Worm (Caenorhabditis elegans) whole organism, young adult: Measurements from ENCODE around the gene F48B9.3.

Source experiments
- B0261.1 ChIP-seq: sonication (generic microtip); optimal IDR thresholded peaks from 2 replicates; lab custom pipeline; 2016; ENCODE audit warnings: mild to moderate bottlenecking, missing genetic modification characterization, moderate library complexity, missing compliant biosample characterization
- C17E4.6 ChIP-seq: fragments of 200-800 bp; sonication (Bioruptor generic); IDR thresholded peaks from 2 replicates; pipeline ENCODE4 v1.3.6; 2022; ENCODE audit warnings: missing genetic modification reagents, missing genetic modification characterization, missing compliant biosample characterization
- F10E7.11 ChIP-seq: sonication (generic microtip); optimal IDR thresholded peaks from 2 replicates; lab custom pipeline; 2017; ENCODE audit warnings: mild to moderate bottlenecking, missing genetic modification characterization, moderate library complexity, missing compliant biosample characterization
- F37B4.10 ChIP-seq: fragments of 200-800 bp; sonication (Bioruptor generic); IDR thresholded peaks from 2 replicates; pipeline ENCODE4 v1.3.6; 2022; ENCODE audit warnings: missing genetic modification characterization, missing compliant biosample characterization
- F52B5.7 ChIP-seq: sonication (generic microtip); optimal IDR thresholded peaks from 2 replicates; lab custom pipeline; 2016; ENCODE audit warnings: mild to moderate bottlenecking, missing genetic modification characterization, missing compliant biosample characterization
- F55B11.4 ChIP-seq: sonication (generic microtip); optimal IDR thresholded peaks from 2 replicates; lab custom pipeline; 2016; ENCODE audit warnings: missing compliant biosample characterization, missing genetic modification characterization, borderline replicate concordance; ENCODE audit not compliant: insufficient read depth
- F57A8.1 ChIP-seq: fragments of 200-800 bp; sonication (Bioruptor generic); optimal IDR thresholded peaks from 2 replicates; lab custom pipeline; 2018; ENCODE audit warnings: mild to moderate bottlenecking, missing genetic modification characterization, moderate library complexity, missing compliant biosample characterization
- F57C9.4 ChIP-seq: sonication (generic microtip); optimal IDR thresholded peaks from 2 replicates; lab custom pipeline; 2017; ENCODE audit warnings: mild to moderate bottlenecking, missing genetic modification characterization, missing compliant biosample characterization
- K11D2.4 ChIP-seq: fragments of 200-800 bp; sonication (Bioruptor generic); IDR thresholded peaks from 2 replicates; pipeline ENCODE4 v1.3.6; 2022; ENCODE audit warnings: missing genetic modification reagents, missing genetic modification characterization, missing compliant biosample characterization
- Y53F4B.3 ChIP-seq: fragments of 200-800 bp; sonication (Bioruptor generic); IDR thresholded peaks from 2 replicates; pipeline ENCODE4 v1.3.6; 2022; ENCODE audit warnings: missing genetic modification reagents, missing genetic modification characterization, missing compliant biosample characterization
- Y53G8AR.9 ChIP-seq: fragments of 200-800 bp; sonication (Bioruptor generic); conservative IDR thresholded peaks from 2 replicates; pipeline ENCODE4 v1.3.6; 2022; ENCODE audit warnings: missing genetic modification reagents, missing genetic modification characterization, missing compliant biosample characterization
- Y67H2A.10 ChIP-seq: fragments of 200-800 bp; sonication (Bioruptor generic); conservative IDR thresholded peaks from 2 replicates; pipeline ENCODE4 v1.3.6; 2022; ENCODE audit warnings: missing genetic modification reagents, missing genetic modification characterization, missing compliant biosample characterization
- Y95B8A.8 ChIP-seq: fragments of 200-800 bp; sonication (Bioruptor generic); IDR thresholded peaks from 2 replicates; pipeline ENCODE4 v1.3.6; 2022; ENCODE audit warnings: missing genetic modification reagents, missing genetic modification characterization, missing compliant biosample characterization
- ama-1 ChIP-seq, 3 experiments: fragments of 150-350 bp in 1 of 3; sonication (generic microtip) in 2 of 3; optimal IDR thresholded peaks; 2 replicates each; lab custom pipeline; 2014 to 2018; ENCODE audit warnings: missing biosample characterization in 2 of 3, missing genetic modification characterization in 2 of 3, missing genetic modification reagents in 2 of 3
- attf-5 ChIP-seq: fragments of 200-800 bp; sonication (Bioruptor generic); optimal IDR thresholded peaks from 2 replicates; lab custom pipeline; 2018; ENCODE audit warnings: mild to moderate bottlenecking, missing genetic modification characterization, missing compliant biosample characterization
- bed-2 ChIP-seq: fragments of 200-800 bp; sonication (Bioruptor generic); IDR thresholded peaks from 2 replicates; pipeline ENCODE4 v1.3.6; 2022; ENCODE audit warnings: missing genetic modification reagents, missing genetic modification characterization, missing compliant biosample characterization
- ccch-3 ChIP-seq: fragments of 200-800 bp; sonication (Bioruptor generic); optimal IDR thresholded peaks from 2 replicates; lab custom pipeline; 2018; ENCODE audit warnings: mild to moderate bottlenecking, missing genetic modification characterization, missing compliant biosample characterization
- chd-7 ChIP-seq: sonication (generic microtip); optimal IDR thresholded peaks from 2 replicates; lab custom pipeline; 2016; ENCODE audit warnings: mild to moderate bottlenecking, missing genetic modification characterization, moderate library complexity, missing compliant biosample characterization
- dox-1 ChIP-seq: fragments of 200-800 bp; sonication (Bioruptor generic); IDR thresholded peaks from 2 replicates; pipeline ENCODE4 v1.3.6; 2022; ENCODE audit warnings: missing genetic modification reagents, missing genetic modification characterization, missing compliant biosample characterization
- efl-1 ChIP-seq: fragments of 150-350 bp; optimal IDR thresholded peaks from 2 replicates; lab custom pipeline; 2014; ENCODE audit warnings: missing biosample characterization, missing genetic modification reagents, missing genetic modification characterization
- egl-18 ChIP-seq: fragments of 200-800 bp; sonication (Bioruptor generic); IDR thresholded peaks from 2 replicates; pipeline ENCODE4 v1.3.6; 2022; ENCODE audit warnings: missing genetic modification reagents, missing genetic modification characterization, missing compliant biosample characterization
- egl-44 ChIP-seq: fragments of 200-800 bp; sonication (Bioruptor generic); IDR thresholded peaks from 2 replicates; pipeline ENCODE4 v1.3.6; 2022; ENCODE audit warnings: missing genetic modification reagents, missing genetic modification characterization, missing compliant biosample characterization
- egrh-3 ChIP-seq: fragments of 200-800 bp; sonication (Bioruptor generic); IDR thresholded peaks from 2 replicates; pipeline ENCODE4 v1.3.6; 2022; ENCODE audit warnings: missing genetic modification reagents, missing genetic modification characterization, missing compliant biosample characterization
- ekl-4 ChIP-seq: fragments of 200-800 bp; sonication (Bioruptor generic); IDR thresholded peaks from 2 replicates; pipeline ENCODE4 v1.3.6; 2022; ENCODE audit warnings: missing genetic modification reagents, missing genetic modification characterization, missing compliant biosample characterization
- ets-4 ChIP-seq: fragments of 200-800 bp; sonication (Bioruptor generic); optimal IDR thresholded peaks from 2 replicates; lab custom pipeline; 2018; ENCODE audit warnings: mild to moderate bottlenecking, missing genetic modification characterization, missing compliant biosample characterization
- hlh-12 ChIP-seq: sonication (generic microtip); optimal IDR thresholded peaks from 2 replicates; lab custom pipeline; 2016; ENCODE audit warnings: missing genetic modification characterization, missing compliant biosample characterization
- hmg-1.2 ChIP-seq: fragments of 200-800 bp; sonication (Bioruptor generic); IDR thresholded peaks from 2 replicates; pipeline ENCODE4 v1.3.6; 2022; ENCODE audit warnings: missing genetic modification reagents, missing genetic modification characterization, missing compliant biosample characterization
- lir-1 ChIP-seq: fragments of 200-800 bp; sonication (Bioruptor generic); conservative IDR thresholded peaks from 2 replicates; pipeline ENCODE4 v1.3.6; 2022; ENCODE audit warnings: missing genetic modification reagents, missing genetic modification characterization, missing compliant biosample characterization
- madf-8 ChIP-seq: fragments of 200-800 bp; sonication (Bioruptor generic); conservative IDR thresholded peaks from 2 replicates; pipeline ENCODE4 v1.3.6; 2022; ENCODE audit warnings: missing genetic modification reagents, missing genetic modification characterization, missing compliant biosample characterization
- mes-4 ChIP-seq: sonication (generic microtip); optimal IDR thresholded peaks from 2 replicates; lab custom pipeline; 2016; ENCODE audit warnings: missing genotype, missing genetic modification characterization, missing compliant biosample characterization
- nhr-27 ChIP-seq: fragments of 200-800 bp; sonication (Bioruptor generic); optimal IDR thresholded peaks from 2 replicates; lab custom pipeline; 2018; ENCODE audit warnings: mild to moderate bottlenecking, missing genetic modification characterization, moderate library complexity, missing compliant biosample characterization
- nhr-80 ChIP-seq: sonication (generic microtip); optimal IDR thresholded peaks from 2 replicates; lab custom pipeline; 2016; ENCODE audit warnings: missing genetic modification characterization, missing compliant biosample characterization
- nhr-90 ChIP-seq: sonication (generic microtip); optimal IDR thresholded peaks from 2 replicates; lab custom pipeline; 2016; ENCODE audit warnings: missing genotype, mild to moderate bottlenecking, missing genetic modification characterization, missing compliant biosample characterization
- snpc-1.1 ChIP-seq: sonication (generic microtip); optimal IDR thresholded peaks from 2 replicates; lab custom pipeline; 2017; ENCODE audit warnings: missing genetic modification characterization, mild to moderate bottlenecking, missing compliant biosample characterization, antibody characterized with exemption, moderate library complexity, missing genotype, missing genetic modification reagents; ENCODE audit not compliant: insufficient read depth
- snpc-3.4 ChIP-seq: sonication (generic microtip); optimal IDR thresholded peaks from 2 replicates; lab custom pipeline; 2017; ENCODE audit warnings: missing genetic modification characterization, mild to moderate bottlenecking, missing compliant biosample characterization, antibody characterized with exemption, moderate library complexity, missing genotype, missing genetic modification reagents
- somi-1 ChIP-seq: fragments of 200-800 bp; sonication (Bioruptor generic); optimal IDR thresholded peaks from 2 replicates; lab custom pipeline; 2018; ENCODE audit warnings: mild to moderate bottlenecking, missing genetic modification characterization, missing compliant biosample characterization
- tbp1 ChIP-seq: fragments of 200-800 bp; sonication (Bioruptor generic); optimal IDR thresholded peaks from 2 replicates; lab custom pipeline; 2018; ENCODE audit warnings: mild to moderate bottlenecking, missing genetic modification characterization, missing compliant biosample characterization
- tlf-1 ChIP-seq: fragments of 200-800 bp; sonication (Bioruptor generic); optimal IDR thresholded peaks from 2 replicates; lab custom pipeline; 2018; ENCODE audit warnings: mild to moderate bottlenecking, missing genetic modification characterization, missing compliant biosample characterization
- unc-130 ChIP-seq: sonication (generic microtip); optimal IDR thresholded peaks from 2 replicates; lab custom pipeline; 2016; ENCODE audit warnings: missing genetic modification reagents, missing genetic modification characterization, missing compliant biosample characterization
- zfh-2 ChIP-seq: fragments of 200-800 bp; sonication (Bioruptor generic); conservative IDR thresholded peaks from 2 replicates; pipeline ENCODE4 v1.3.6; 2022; ENCODE audit warnings: missing genetic modification reagents, missing genetic modification characterization, missing compliant biosample characterization
- ztf-22 ChIP-seq: fragments of 200-800 bp; sonication (Bioruptor generic); optimal IDR thresholded peaks from 2 replicates; lab custom pipeline; 2018; ENCODE audit warnings: mild to moderate bottlenecking, missing genetic modification characterization, moderate library complexity, missing compliant biosample characterization
- ztf-3 ChIP-seq: fragments of 200-800 bp; sonication (Bioruptor generic); optimal IDR thresholded peaks from 2 replicates; lab custom pipeline; 2018; ENCODE audit warnings: mild to moderate bottlenecking, missing genetic modification characterization, missing compliant biosample characterization

The F48B9.3 gene

ce11 chrX:2213400-2214362 is 48.8 kb downstream of the F48B9.3 start:
- peak; percentile 85 for TF ChIP-seq zfh-2
- TF ChIP-seq egl-18 (GFP tag; lab: Robert Waterston, UW), result no peak
- peak; percentile 78; the same call in 1 of the 2 replicates for TF ChIP-seq egrh-3
- TF ChIP-seq F37B4.10, result 0 out of 2 replicates have a peak, but pooled peaks have one; percentile 18
- no peak for TF ChIP-seq B0261.1 (tag; lab: Kevin White, UChicago)
- no peak for TF ChIP-seq F55B11.4 (tag; lab: Kevin White, UChicago)
- TF ChIP-seq ama-1 (optimal IDR thresholded peaks at IDR 0.05; lab: Kevin White, UChicago), result no peak
- no peak for TF ChIP-seq ama-1 (GFP tag; optimal IDR thresholded peaks at IDR 0.05; lab: Kevin White, UChicago)
- TF ChIP-seq ekl-4 (GFP tag; lab: Robert Waterston, UW), result 0 out of 2 replicates have a peak, but pooled peaks have one; percentile 28
- peak; percentile 16 for TF ChIP-seq nhr-80 (tag; lab: Kevin White, UChicago)
- TF ChIP-seq F52B5.7 (tag; lab: Kevin White, UChicago), result no peak
- TF ChIP-seq ets-4 (GFP tag; lab: Kevin White, UChicago), result no peak
- no peak for TF ChIP-seq ccch-3
- TF ChIP-seq ztf-22 (GFP tag; lab: Kevin White, UChicago), result no peak
- TF ChIP-seq attf-5 (GFP tag; lab: Kevin White, UChicago), result no peak
- TF ChIP-seq F10E7.11 (tag; lab: Kevin White, UChicago), result no peak
- TF ChIP-seq hlh-12, result no peak
- no peak for TF ChIP-seq lir-1 (GFP tag; lab: Robert Waterston, UW)
- TF ChIP-seq K11D2.4, result no peak
- no peak for TF ChIP-seq Y53G8AR.9 (GFP tag; lab: Robert Waterston, UW)

- no peak for TF ChIP-seq snpc-1.1 (tag; lab: Kevin White, UChicago)
- TF ChIP-seq zfh-2, result 0 out of 2 replicates have a peak, but pooled peaks have one; percentile 28
- no peak for TF ChIP-seq ets-4 (GFP tag; lab: Kevin White, UChicago)
- no peak for TF ChIP-seq attf-5 (GFP tag; lab: Kevin White, UChicago)
- no peak for TF ChIP-seq Y53F4B.3 (GFP tag; lab: Robert Waterston, UW)
These were observed 49.6 kb downstream of the F48B9.3 start for ce11 chrX:2214454-2214853.

- TF ChIP-seq nhr-90 (tag; lab: Kevin White, UChicago) (peak; percentile 28), F55B11.4 (tag; lab: Kevin White, UChicago) (no peak), tbp1 (peak; percentile 45), ztf-3 (GFP tag; lab: Kevin White, UChicago) (no peak), tlf-1 (GFP tag; lab: Kevin White, UChicago) (no peak), mes-4 (tag; lab: Kevin White, UChicago) (no peak), nhr-27 (tag; lab: Kevin White, UChicago) (no peak), snpc-3.4 (tag; lab: Kevin White, UChicago) (no peak), hlh-12 (no peak), K11D2.4 (peak; percentile 52; the same call in 1 of the 2 replicates), Y53F4B.3 (GFP tag; lab: Robert Waterston, UW) (no peak), somi-1 (GFP tag; lab: Kevin White, UChicago) (peak; percentile 40), zfh-2 (peak; percentile 61), efl-1 (no peak), bed-2 (no peak), egl-18 (GFP tag; lab: Robert Waterston, UW) (no peak), Y67H2A.10 (GFP tag; lab: Robert Waterston, UW) (no peak), Y53G8AR.9 (GFP tag; lab: Robert Waterston, UW) (no peak), F57C9.4 (tag; lab: Kevin White, UChicago) (no peak), chd-7 (tag; lab: Kevin White, UChicago) (no peak), dox-1 (GFP tag; lab: Robert Waterston, UW) (peak; percentile 75), hmg-1.2 (GFP tag; lab: Robert Waterston, UW) (0 out of 2 replicates have a peak, but pooled peaks have one; percentile 6), egl-44 (peak; percentile 57; the same call in 1 of the 2 replicates), madf-8 (no peak), unc-130 (no peak), F57A8.1 (GFP tag; lab: Kevin White, UChicago) (no peak), C17E4.6 (GFP tag; lab: Robert Waterston, UW) (no peak), Y95B8A.8 (GFP tag; lab: Robert Waterston, UW) (no peak)
These were observed 50.3 kb downstream of the F48B9.3 start for ce11 chrX:2215108-2215507.
